Fruit fly (Drosophila melanogaster) whole organism: Measurements from ENCODE around the gene CG4653.

ENCODE experiments used
- CG8478 ChIP-seq: fragments of >200 bp; optimal IDR thresholded peaks from 2 replicates; lab custom pipeline; 2018; ENCODE audit warnings: inconsistent platforms
- Dll ChIP-seq: fragments of >200 bp; optimal IDR thresholded peaks from 2 replicates; lab custom pipeline; 2017
- EcR ChIP-seq, 2 experiments: fragments of >200 bp; optimal IDR thresholded peaks; 2 replicates each; lab custom pipeline; 2017; ENCODE audit warnings: missing biosample characterization in 2 of 2, missing genetic modification characterization in 2 of 2, missing genetic modification reagents in 2 of 2
- pan ChIP-seq: fragments of >200 bp; optimal IDR thresholded peaks from 2 replicates; lab custom pipeline; 2017
- psq ChIP-seq: fragments of >200 bp; optimal IDR thresholded peaks from 2 replicates; lab custom pipeline; 2017
- usp ChIP-seq: fragments of >200 bp; optimal IDR thresholded peaks from 2 replicates; lab custom pipeline; 2017; ENCODE audit warnings: missing biosample characterization, missing genetic modification characterization, mixed read lengths

CG4653 gene

dm6 chrX:16703747-16704146, at the start of gene CG4653, which contains the start of gene CG9673:
CG4653 (plus strand) TSS chrX:16704081.
CG9673 (minus strand) TSS chrX:16703884.
- no peak for TF ChIP-seq psq
- no peak for TF ChIP-seq Dll (lab: Kevin White, UChicago)
- no peak for TF ChIP-seq CG8478 (lab: Kevin White, UChicago)
- no peak for TF ChIP-seq EcR (GFP tag; optimal IDR thresholded peaks at IDR 0.05; lab: Kevin White, UChicago)
- TF ChIP-seq usp (GFP tag; lab: Kevin White, UChicago): no peak
- no peak for TF ChIP-seq pan (lab: Kevin White, UChicago)

DNA sequence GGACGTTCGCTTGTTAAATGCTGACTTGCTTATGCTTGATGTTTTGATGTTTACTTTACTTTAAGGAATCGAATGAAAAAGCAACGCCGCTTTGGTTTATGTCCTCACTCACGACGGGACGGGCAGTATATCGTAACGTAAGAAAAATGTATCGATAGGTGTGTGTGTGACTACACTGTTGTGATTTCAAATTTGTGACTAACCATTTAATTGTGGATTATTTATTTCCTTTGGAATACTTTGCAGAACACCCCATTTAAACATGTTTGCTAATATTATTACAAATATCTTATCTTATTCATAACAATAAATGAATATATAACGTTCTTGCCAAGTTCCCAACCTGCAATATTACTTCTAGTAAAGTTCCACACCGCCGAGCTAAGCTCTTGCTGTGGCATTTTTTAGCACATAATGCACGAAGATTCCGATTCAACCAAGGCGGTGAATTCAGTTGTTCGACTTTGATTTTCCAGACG, 48.9 kb upstream of the CG4653 start, which contains the start of the genes Nemp and r:
Gene Nemp (minus strand): TSS at position 85 of the 479 bp plus-strand sequence.
Gene r (plus strand): TSS at position 429 of the 479 bp plus-strand sequence.
- no peak for TF ChIP-seq Dll (lab: Kevin White, UChicago)
- no peak for TF ChIP-seq usp (GFP tag; lab: Kevin White, UChicago)
- no peak for TF ChIP-seq EcR (GFP tag; optimal IDR thresholded peaks at IDR 0.05; lab: Kevin White, UChicago)
- TF ChIP-seq CG8478 (lab: Kevin White, UChicago): no peak
- TF ChIP-seq psq: no peak
- no peak for TF ChIP-seq pan (lab: Kevin White, UChicago)

- no peak for TF ChIP-seq Dll (lab: Kevin White, UChicago)
- no peak for TF ChIP-seq psq
- TF ChIP-seq CG8478 (lab: Kevin White, UChicago): no peak
- TF ChIP-seq EcR (GFP tag; optimal IDR thresholded peaks at IDR 0.05; lab: Kevin White, UChicago): no peak
- no peak for TF ChIP-seq usp (GFP tag; lab: Kevin White, UChicago)
- no peak for TF ChIP-seq pan (lab: Kevin White, UChicago)
These were observed 48.1 kb upstream of the CG4653 start for dm6 chrX:16655724-16656235.

dm6 chrX:16660632-16661031, 43.2 kb upstream of the CG4653 start:
- no peak for TF ChIP-seq usp (GFP tag; lab: Kevin White, UChicago)
- TF ChIP-seq EcR (GFP tag; optimal IDR thresholded peaks at IDR 0.05; lab: Kevin White, UChicago): no peak
- TF ChIP-seq psq: no peak
- TF ChIP-seq CG8478 (lab: Kevin White, UChicago): no peak
- no peak for TF ChIP-seq Dll (lab: Kevin White, UChicago)
- no peak for TF ChIP-seq pan (lab: Kevin White, UChicago)

- no peak for TF ChIP-seq CG8478 (lab: Kevin White, UChicago)
- no peak for TF ChIP-seq EcR (GFP tag; optimal IDR thresholded peaks at IDR 0.05; lab: Kevin White, UChicago)
- no peak for TF ChIP-seq usp (GFP tag; lab: Kevin White, UChicago)
- no peak for TF ChIP-seq pan (lab: Kevin White, UChicago)
- TF ChIP-seq Dll (lab: Kevin White, UChicago): no peak
- TF ChIP-seq psq: no peak
These were observed 39.3 kb upstream of the CG4653 start, which contains the start of gene CG15865 for dm6 chrX:16664405-16665064. CG15865 (minus strand) TSS chrX:16664455.

- no peak for TF ChIP-seq CG8478 (lab: Kevin White, UChicago)
- no peak for TF ChIP-seq EcR (GFP tag; optimal IDR thresholded peaks at IDR 0.05; lab: Kevin White, UChicago)
- TF ChIP-seq usp (GFP tag; lab: Kevin White, UChicago): no peak
- TF ChIP-seq pan (lab: Kevin White, UChicago): no peak
- TF ChIP-seq Dll (lab: Kevin White, UChicago): no peak
- TF ChIP-seq psq: no peak
These were observed 34.0 kb upstream of the CG4653 start for dm6 chrX:16669849-16670248.

DNA sequence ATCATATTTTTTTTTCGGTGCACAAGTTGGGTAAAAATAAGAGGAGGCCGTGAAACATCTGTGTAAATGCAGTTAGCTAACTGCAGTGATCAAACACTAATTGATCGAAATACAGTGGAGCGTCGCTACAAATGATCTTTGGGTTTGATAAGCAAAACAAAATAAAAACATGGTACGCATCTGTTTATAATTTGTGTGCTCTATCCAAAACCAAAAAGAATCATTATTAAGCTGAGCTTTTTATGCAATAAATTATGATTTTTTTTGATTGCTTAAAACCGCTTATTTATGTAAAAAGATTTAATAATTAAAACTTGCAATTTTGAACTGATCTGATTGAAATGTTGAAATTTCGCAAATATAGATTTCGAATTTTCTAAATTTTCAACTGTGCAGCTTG, 33.6 kb upstream of the CG4653 start:
- TF ChIP-seq CG8478 (lab: Kevin White, UChicago) (no peak), EcR (GFP tag; optimal IDR thresholded peaks at IDR 0.05; lab: Kevin White, UChicago) (no peak), psq (no peak), pan (lab: Kevin White, UChicago) (no peak), usp (GFP tag; lab: Kevin White, UChicago) (no peak), Dll (lab: Kevin White, UChicago) (no peak)

- TF ChIP-seq EcR (GFP tag; optimal IDR thresholded peaks at IDR 0.05; lab: Kevin White, UChicago): no peak
These were observed 33.0 kb upstream of the CG4653 start for dm6 chrX:16670691-16671481.

DNA sequence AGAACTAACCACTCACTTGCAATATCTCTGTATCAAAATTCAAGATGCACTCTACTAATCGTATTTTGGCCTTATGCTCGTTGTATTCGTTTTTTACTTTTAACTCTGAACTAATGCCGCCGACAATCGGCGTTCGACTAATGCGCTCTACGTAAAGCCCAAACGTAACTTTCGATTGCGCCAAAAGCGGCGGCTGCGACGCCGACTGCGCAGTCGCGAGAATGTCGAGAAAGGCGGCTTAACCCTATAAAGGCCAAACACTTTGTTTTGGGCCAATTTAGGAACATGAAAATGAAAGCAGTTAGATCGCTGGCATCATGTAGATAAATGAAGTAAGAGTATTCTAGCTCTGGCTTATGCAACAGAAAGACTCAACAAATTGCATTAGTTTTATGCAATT, 31.0 kb upstream of the CG4653 start:
- TF ChIP-seq usp (GFP tag; lab: Kevin White, UChicago) (no peak), pan (lab: Kevin White, UChicago) (no peak), psq (no peak), CG8478 (lab: Kevin White, UChicago) (no peak), EcR (GFP tag; optimal IDR thresholded peaks at IDR 0.05; lab: Kevin White, UChicago) (no peak), Dll (lab: Kevin White, UChicago) (no peak)

DNA sequence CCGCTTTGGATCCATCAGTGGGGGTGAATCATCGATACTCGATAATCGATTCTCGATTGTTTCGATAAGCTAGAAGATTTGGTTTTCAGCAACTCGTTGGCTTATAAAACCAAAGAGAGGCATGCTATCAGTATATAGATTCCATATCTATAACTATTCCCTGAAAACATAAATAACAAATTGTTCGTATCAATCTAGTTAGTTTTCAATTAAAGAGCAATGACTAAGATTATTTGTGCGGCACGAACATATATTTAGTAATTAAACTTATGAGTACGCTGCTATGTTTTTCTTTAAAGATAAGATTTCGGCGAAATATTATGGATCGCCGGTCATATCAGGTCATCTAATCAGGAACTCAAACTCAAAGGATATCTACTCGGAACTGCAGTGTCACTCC, 29.3 kb upstream of the CG4653 start:
- no peak for TF ChIP-seq psq
- TF ChIP-seq pan (lab: Kevin White, UChicago): no peak
- no peak for TF ChIP-seq usp (GFP tag; lab: Kevin White, UChicago)
- no peak for TF ChIP-seq CG8478 (lab: Kevin White, UChicago)
- TF ChIP-seq EcR (GFP tag; optimal IDR thresholded peaks at IDR 0.05; lab: Kevin White, UChicago): no peak
- TF ChIP-seq Dll (lab: Kevin White, UChicago): no peak

DNA sequence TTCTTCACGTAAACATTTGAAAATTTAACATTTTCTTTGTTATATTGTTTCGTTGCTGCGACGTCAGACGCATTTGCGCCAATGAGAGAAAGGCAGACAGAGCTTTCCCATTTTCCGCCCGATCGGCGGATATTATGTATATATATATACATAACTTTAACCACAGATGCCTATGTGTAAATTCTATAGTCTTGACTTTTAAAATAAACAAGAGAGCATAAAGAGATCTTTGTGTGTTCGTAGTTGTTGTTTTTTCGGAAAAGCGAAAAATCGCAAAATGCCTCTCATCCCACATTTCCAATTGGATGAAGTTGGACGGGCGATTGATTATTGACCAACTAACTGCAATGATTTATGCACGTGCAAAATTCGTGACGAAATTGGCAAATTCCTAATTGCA, 27.2 kb upstream of the CG4653 start, which contains the start of gene CG13012:
Gene CG13012 (minus strand): TSS at position 101 of the 400 bp plus-strand sequence.
- TF ChIP-seq pan (lab: Kevin White, UChicago): no peak
- no peak for TF ChIP-seq CG8478 (lab: Kevin White, UChicago)
- no peak for TF ChIP-seq usp (GFP tag; lab: Kevin White, UChicago)
- no peak for TF ChIP-seq Dll (lab: Kevin White, UChicago)
- no peak for TF ChIP-seq EcR (GFP tag; optimal IDR thresholded peaks at IDR 0.05; lab: Kevin White, UChicago)
- TF ChIP-seq psq: no peak
